Fruit fly (Drosophila melanogaster) S2 (cell line): ENCODE data around the gene pb.

Experiments
- CG8478 ChIP-seq: fragments of >200 bp; optimal IDR thresholded peaks from 2 replicates; lab custom pipeline; 2018
- CTCF ChIP-seq, 2 experiments: fragments of >200 bp; optimal IDR thresholded peaks; 2 replicates each; lab custom pipeline; 2018

The pb gene

DNA sequence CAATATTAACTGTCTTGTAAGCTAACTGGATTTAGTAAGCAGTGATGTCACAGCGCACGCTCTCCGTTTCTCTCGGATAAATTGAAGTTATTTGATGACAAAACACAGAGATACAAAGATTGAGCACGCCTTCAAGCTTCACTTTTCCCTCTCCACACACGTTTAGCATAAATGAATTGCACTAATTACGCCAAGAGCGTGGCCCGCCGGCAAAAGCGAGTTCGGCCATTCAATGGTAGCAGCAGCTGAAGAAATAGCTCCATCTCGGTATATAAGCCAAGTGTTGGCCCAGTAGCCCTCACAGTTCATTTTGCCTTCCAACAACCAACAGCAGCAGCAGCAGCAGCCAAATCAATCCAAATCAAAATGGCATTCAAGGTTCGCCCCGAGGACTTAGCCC, 49.4 kb downstream of the pb start, which contains the start of gene Ccp84Ad:
Gene Ccp84Ad (plus strand): TSS at position 301 of the 400 bp plus-strand sequence.
- TF ChIP-seq CG8478 (lab: Kevin White, UChicago) = no peak

DNA sequence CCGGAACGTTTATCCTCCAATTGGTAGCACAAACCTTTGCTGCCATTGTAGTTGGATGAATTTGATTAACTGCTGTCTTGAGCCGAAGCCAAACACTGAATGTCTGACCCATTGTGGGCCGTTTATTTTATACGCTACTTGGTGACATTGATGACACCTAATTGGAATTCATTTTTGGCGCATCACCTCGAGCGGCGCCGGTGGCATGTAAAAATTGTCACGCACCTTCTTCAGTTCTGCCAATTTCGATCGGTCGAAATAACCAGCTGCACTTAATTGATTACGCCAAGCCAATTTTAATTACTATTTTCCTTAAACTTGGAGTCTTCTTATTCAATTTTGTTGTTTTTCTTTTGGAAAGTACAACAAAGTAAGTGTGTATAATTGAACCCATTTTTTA, 50.2 kb downstream of the pb start, which contains the start of gene Ccp84Ae:
Gene Ccp84Ae (minus strand): TSS at position 101 of the 400 bp plus-strand sequence.
- TF ChIP-seq CG8478 (lab: Kevin White, UChicago) = no peak
- TF ChIP-seq CTCF (optimal IDR thresholded peaks at IDR 0.05; lab: Kevin White, UChicago) = no peak

DNA sequence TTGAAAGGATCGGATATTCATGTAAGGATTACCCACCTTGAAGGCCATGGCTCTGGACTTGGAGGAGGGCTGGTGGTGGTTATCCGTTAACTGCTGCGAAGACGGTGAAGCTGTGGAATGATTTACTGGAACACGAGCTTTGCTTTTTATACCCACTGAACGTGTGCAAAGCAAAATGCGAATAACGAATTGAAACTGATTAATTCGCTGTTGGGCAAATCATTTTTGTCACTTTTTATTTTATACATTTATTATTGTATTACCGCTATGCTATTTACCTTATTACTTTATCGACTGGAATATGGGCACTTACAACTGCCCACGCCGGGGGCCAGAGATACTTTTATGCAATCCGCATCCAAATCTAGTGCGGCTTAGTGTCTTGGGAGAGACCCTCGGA, 51.7 kb downstream of the pb start, which contains the start of gene Ccp84Af:
Gene Ccp84Af (minus strand): TSS at position 101 of the 400 bp plus-strand sequence.
- no peak for TF ChIP-seq CG8478 (lab: Kevin White, UChicago)
- no peak for TF ChIP-seq CTCF (optimal IDR thresholded peaks at IDR 0.05; lab: Kevin White, UChicago)

DNA sequence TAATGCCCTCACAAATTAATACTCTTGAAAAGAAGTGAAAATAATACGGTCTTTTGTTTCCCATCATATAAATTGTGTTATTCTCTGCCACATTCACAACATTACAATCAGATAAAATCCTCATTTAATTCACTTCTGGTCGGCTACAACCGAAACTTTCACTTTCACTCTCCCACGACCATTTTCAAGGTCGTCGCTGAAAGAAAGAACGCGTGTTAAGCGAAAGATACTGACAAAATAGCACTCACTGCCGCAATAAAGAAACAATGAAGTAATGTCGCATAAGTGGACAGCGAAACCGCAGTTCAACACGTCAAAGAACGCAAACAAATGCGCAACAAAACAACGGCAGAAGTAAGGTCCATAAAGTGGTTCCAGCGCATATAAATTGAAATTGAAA, 53.7 kb downstream of the pb start:
- no peak for TF ChIP-seq CTCF (optimal IDR thresholded peaks at IDR 0.05; lab: Kevin White, UChicago)
- no peak for TF ChIP-seq CG8478 (lab: Kevin White, UChicago)

DNA sequence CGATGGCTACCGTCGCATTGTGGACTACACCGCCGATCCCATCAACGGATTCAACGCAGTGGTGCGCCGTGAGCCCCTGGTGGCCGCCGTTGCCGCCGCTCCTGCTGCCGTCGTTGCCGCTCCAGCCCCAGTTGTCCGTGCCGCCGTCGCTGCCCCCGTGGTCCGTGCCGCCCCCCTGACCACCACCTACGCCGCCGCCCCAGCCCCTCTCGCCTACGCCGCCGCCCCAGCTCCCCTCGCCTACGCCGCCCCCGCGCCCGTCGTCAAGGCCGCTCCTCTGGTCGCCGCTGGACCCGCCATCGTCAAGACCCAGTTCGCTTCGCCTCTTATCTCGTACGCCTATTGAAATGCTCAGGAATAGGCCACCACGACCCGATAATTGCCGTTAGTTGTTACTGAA, 54.6 kb downstream of the pb start:
- no peak for TF ChIP-seq CTCF (optimal IDR thresholded peaks at IDR 0.05; lab: Kevin White, UChicago)
- TF ChIP-seq CG8478 (lab: Kevin White, UChicago) = no peak

DNA sequence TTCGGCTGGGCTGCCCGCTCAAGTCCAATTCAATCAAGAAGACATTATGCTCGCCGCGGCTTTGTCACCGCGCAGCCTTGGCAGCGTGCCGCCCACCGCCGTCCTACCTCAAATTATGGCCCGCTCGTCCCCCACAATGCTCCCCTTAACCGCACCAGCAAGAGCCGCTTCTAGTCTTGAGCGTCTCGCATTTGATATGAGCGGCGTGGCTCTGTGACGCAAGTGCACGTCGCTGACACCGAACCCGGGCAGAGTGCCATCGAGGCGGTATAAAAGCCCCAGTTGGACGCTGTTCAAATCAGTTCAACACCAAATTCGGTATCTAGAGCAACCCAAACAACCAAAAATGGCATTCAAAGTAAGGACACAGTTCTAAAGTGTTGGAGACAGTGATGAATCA, 55.4 kb downstream of the pb start, which contains the start of gene Ccp84Ag:
Gene Ccp84Ag (plus strand): TSS at position 301 of the 400 bp plus-strand sequence.
- TF ChIP-seq CTCF (optimal IDR thresholded peaks at IDR 0.05; lab: Kevin White, UChicago) (no peak), CG8478 (lab: Kevin White, UChicago) (no peak)

DNA sequence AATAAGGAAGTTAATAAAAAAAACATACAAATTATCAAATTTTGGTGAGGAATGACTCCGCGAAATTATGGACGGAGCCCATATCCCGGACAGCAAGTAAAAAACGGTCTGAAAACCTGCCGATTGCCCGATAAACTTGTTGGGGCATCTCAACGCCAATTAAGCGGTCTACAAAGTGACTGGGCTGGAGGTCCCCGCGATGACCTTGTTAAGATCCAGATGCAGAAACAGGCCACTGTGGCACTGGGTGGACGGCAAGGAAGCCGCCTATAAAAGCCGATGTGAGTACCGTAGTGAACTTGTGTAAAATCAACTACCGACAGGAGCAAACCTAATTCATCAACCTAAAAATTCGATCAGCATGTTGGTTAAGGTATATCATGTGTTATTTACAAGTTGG, 57.7 kb downstream of the pb start, which contains the start of gene Edg84A:
Gene Edg84A (plus strand): TSS at position 301 of the 400 bp plus-strand sequence.
- TF ChIP-seq CTCF (optimal IDR thresholded peaks at IDR 0.05; lab: Kevin White, UChicago) = no peak

DNA sequence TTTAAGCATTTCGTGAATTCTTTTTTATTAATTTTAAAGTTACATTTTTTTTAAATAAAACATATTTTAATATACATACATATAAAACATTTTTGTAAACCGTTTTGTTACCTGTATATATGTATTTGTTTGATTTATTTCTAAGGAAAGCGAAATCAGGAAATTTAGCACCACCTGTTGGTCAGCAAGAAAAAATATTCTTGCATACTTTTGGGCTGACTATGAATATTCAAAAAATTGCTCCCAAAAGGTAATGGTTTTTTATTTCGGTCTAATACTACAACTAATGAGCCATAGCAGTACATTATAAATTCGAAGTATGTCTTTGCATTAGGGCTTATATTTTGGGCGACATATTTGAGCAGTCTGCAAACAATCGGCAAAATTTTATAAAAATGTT, 58.2 kb downstream of the pb start:
- TF ChIP-seq CG8478 (lab: Kevin White, UChicago) = no peak
- TF ChIP-seq CTCF (optimal IDR thresholded peaks at IDR 0.05; lab: Kevin White, UChicago) = peak; percentile 76 to 91

DNA sequence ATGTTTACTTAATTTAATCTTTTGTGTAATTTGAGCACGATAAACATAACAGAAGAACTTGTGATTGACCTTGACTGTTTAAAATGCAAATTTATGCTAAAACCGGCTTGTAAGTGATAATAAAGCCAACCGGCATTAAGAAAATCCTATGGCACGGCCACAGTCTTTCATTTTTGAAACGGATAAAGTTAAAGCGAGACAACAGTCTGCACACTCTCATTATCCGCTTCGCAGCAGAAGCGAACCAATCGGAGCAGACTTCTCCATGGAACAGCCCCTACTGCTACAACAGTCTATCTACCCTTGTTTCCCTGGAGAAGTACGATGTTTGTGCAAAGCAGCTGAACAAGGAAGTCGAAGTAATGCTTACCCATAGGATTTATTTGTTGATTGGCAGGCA, 58.7 kb downstream of the pb start:
- peak in 1 of 2 experiments; percentile 16 for TF ChIP-seq CTCF (optimal IDR thresholded peaks at IDR 0.05; lab: Kevin White, UChicago)
- no peak for TF ChIP-seq CG8478 (lab: Kevin White, UChicago)

DNA sequence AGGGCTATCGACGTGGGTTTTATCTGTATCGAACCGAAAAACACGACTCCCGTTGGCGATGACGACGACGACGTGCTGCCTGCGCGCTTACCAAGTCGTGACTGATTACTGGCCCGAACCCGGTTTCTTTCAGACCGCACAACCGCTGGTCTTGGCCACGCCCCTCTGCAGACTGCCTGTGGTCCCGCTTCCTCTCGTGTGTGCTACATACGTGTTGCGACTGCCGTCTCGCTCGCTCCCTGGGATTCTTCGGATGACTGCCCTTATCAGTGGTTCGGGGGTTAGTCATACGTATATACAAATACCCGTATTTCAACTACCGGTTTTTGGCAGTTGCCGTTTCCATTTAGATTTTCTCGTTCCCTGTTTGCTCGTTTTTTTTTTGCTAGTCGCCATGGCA, 63.4 kb downstream of the pb start, which contains the start of gene lab:
Gene lab (minus strand): TSS at position 111 of the 400 bp plus-strand sequence.
- TF ChIP-seq CTCF (optimal IDR thresholded peaks at IDR 0.05; lab: Kevin White, UChicago) = peak in 1 of 2 experiments; percentile 18
- no peak for TF ChIP-seq CG8478 (lab: Kevin White, UChicago)

DNA sequence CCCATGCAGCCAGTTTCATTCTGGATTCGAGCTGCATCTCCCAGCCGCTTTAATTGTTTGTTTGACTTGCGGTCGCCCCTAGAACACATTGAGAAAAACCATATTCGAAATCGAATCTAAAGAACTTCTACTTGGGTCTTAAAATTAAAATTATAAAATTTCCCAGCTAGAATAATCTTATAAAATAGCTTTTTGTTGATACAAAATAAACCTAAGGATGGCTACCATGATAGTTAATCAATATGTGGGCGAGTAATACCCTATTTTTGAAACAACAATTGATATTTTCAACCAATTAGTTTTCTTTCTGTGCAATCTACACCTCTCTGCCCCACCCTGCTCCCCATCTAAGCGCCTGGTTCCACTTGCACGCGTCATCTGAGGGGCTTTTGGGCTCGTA, 67.3 kb downstream of the pb start:
- no peak for TF ChIP-seq CTCF (optimal IDR thresholded peaks at IDR 0.05; lab: Kevin White, UChicago)
- TF ChIP-seq CG8478 (lab: Kevin White, UChicago) = no peak

DNA sequence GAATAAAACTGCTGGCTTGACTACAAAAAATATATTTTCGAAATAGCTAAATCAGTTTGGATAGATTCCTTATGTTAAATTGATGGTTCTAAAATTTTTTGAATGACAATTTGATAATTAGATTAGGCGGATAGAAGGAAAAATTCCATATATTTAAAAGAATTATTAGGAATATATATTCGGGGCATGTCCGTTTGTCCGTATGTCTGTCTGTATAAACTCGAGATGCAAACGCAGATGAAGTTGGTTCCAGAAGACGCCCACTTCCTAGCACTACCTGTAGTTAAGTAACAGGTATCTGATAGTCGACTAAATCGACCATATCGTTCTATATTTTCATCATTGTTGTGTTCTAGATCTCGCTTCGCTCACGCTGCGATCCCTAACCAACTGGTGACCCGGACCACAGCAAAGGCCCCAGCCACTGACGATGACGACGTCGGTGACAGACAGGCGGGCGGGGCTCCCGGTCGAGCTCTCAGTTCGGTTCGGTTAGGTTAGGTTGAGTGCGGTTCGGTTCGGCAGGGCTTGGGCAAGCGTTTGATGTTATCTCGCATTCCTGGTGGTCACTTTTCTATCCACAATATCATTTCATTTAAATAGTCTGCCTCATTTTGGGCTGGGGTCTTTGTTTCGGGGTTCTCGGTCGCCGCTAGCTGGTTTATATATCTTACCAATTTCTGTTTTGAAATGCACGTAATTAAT, 69.4 kb downstream of the pb start:
- TF ChIP-seq CTCF (optimal IDR thresholded peaks at IDR 0.05; lab: Kevin White, UChicago) = no peak
- TF ChIP-seq CG8478 (lab: Kevin White, UChicago) = no peak

DNA sequence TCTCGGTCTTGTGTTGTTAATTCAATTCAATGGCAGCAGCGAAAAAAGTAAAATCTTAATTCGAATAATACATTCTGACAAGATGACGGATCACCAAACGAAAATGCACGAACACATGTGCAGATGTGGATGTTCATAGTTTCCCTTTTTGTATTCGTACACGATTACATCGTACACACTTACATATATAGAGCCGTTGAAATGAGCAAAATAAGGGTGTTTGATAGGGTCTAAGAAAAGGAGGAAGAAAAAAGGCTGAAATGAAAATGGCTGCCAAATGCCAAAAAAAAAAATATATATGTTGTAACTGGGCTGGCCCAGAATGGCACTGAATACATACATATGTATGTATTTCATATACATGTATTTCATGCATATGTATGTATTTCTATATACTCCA, 73.6 kb downstream of the pb start:
- TF ChIP-seq CG8478 (lab: Kevin White, UChicago) (no peak), CTCF (optimal IDR thresholded peaks at IDR 0.05; lab: Kevin White, UChicago) (no peak)

DNA sequence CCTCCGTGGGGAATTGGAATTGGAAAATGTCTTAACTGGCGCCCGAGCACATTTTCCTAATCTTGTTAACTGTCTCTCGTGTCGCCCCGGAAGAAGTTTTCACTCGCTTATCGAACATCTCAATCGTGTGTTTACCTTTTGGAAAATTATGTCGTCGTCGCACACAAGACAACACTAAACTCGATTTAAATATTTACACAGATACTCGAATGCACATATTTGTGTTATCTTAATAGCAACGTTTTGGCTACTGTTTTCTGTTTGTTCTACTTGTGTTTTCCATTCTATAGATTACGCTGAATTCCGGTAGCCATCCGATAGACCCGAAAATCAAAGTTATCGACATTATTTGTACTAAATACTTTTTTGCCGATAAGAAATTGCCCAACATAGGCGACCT, 74.6 kb downstream of the pb start:
- TF ChIP-seq CTCF (optimal IDR thresholded peaks at IDR 0.05; lab: Kevin White, UChicago) (no peak), CG8478 (lab: Kevin White, UChicago) (no peak)

DNA sequence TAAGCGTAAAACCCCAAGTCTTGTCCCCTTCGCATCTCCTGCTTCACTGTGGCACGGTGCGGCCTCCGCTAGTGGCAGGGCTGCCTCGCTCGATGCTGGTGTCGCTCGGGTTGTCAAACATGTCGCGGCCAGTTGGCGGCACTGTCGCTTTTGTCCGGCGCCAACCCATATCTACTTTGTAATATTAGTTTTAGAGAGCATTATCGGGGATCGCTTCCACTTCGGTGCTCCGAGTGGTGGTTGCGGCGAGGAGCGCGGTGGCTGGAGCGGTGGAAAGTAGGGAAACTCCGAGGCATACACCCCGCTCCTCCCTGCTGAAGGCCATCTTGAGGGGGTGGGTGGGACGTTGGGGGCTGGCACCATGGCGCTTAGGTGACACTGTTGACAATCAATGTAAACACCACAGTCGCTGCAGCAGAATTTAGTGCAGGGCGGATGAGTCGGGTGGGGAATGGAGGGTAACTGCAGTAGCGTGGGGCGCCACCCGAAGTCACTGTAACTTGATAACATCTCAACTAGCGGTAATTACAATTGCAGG, 76.7 kb downstream of the pb start:
- no peak for TF ChIP-seq CTCF (optimal IDR thresholded peaks at IDR 0.05; lab: Kevin White, UChicago)
- TF ChIP-seq CG8478 (lab: Kevin White, UChicago) = no peak
